Worm (Caenorhabditis elegans) whole organism, L4 larva: ENCODE data around the gene ZK1320.5.

Experiments used
- egl-27 ChIP-seq: sonication (generic microtip); optimal IDR thresholded peaks from 3 replicates; lab custom pipeline; 2017; ENCODE audit warnings: missing biosample characterization, missing genetic modification reagents, missing genetic modification characterization
- ztf-11 ChIP-seq: fragments of 150-350 bp; optimal IDR thresholded peaks from 2 replicates; lab custom pipeline; 2014; ENCODE audit warnings: missing biosample characterization, missing genetic modification characterization

DNA sequence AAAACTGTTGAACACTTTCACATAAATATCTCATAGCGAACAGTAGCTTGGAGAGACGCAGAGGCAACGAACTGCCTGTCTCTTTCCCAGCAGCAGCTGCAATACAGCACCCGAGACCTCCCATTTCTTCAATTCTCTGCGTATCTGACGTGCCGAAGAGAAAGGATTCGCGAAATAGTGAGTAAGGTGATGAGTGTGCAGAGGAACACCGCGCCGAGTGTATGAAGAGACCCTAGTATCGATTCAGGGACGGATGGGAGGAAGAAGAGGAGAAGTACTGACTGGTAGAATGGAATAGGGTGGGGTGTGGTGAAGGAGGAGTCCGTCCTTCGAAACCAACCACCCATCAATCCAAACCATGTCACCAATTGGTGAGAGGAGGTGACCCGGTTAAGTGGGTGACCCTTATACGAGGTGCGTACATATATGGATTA, 19.3 kb downstream of the ZK1320.5 start:
- TF ChIP-seq egl-27, result no peak
- TF ChIP-seq ztf-11 (tag; lab: Kevin White, UChicago), result no peak
